Worm (Caenorhabditis elegans) whole organism, L4/young adult: ENCODE measurements around the gene K07E12.2.

ENCODE experiments used
- W03F9.2 ChIP-seq: fragments of 150-350 bp; optimal IDR thresholded peaks from 2 replicates; lab custom pipeline; 2014; ENCODE audit warnings: missing biosample characterization, missing genetic modification characterization
- dao-5 ChIP-seq: sonication (generic microtip); optimal IDR thresholded peaks from 2 replicates; lab custom pipeline; 2016; ENCODE audit warnings: missing genotype, missing genetic modification characterization, moderate library complexity, missing compliant biosample characterization
- him-1 ChIP-seq: sonication (generic microtip); optimal IDR thresholded peaks from 2 replicates; lab custom pipeline; 2016; ENCODE audit warnings: missing genotype, missing genetic modification reagents, missing genetic modification characterization, missing compliant biosample characterization

ce11 chrIII:6690490-6690889 is 46.6 kb upstream of the K07E12.2 start:
- TF ChIP-seq dao-5 (no peak), W03F9.2 (tag; lab: Kevin White, UChicago) (no peak), him-1 (no peak)
